In the genomic region with DNA sequence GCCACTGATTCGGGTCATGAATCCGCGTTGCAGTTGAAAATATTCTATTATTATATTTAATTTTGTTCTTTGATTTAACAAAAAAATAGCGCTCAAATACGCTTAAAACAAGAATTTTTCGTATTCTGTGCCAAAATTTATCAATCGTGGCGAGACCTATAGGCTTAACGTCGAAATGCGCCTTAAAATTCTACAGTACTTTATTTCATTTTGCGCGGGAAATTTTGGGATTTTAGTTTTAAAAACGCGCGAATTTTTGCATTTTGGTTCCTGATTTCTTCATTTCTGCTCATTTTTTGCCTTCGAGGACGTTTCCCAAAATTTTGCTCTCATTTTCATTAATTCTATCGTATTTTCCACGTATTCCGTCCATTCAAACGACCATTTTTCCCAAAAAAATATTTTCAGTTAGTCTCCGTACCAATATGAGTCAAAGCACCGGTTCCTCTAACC, we compare ENCODE assay signal across 2 worm cellular contexts.
TF ChIP-seq lines count a peak whose summit lies in the region.

puf-11 (plus strand) TSS at position 403 of the 453 bp plus-strand sequence.

TF ChIP-seq in whole organism, L4 larva, 104 proteins besides CTCF, POLR2A, EP300 and RAD21:
- TF ChIP-seq zfp-3 (GFP tag; conservative IDR thresholded peaks at IDR 0.05; lab: Robert Waterston, UW), result no peak
- TF ChIP-seq hlh-30 (tag; optimal IDR thresholded peaks at IDR 0.05; lab: Kevin White, UChicago; ENCODE audit: insufficient read depth), result no peak
- no peak for TF ChIP-seq snpc-4 (tag; optimal IDR thresholded peaks at IDR 0.05; lab: Kevin White, UChicago)
- peak; percentile 87 for TF ChIP-seq Y48G9A.11 (GFP tag; IDR thresholded peaks at IDR 0.05; lab: Robert Waterston, UW)
- TF ChIP-seq ceh-62 (tag; optimal IDR thresholded peaks at IDR 0.05; lab: Kevin White, UChicago), result no peak
- no peak for TF ChIP-seq ctbp-1 (GFP tag; IDR thresholded peaks at IDR 0.05; lab: Robert Waterston, UW)
- peak; percentile 78 for TF ChIP-seq F49E8.2 (tag; optimal IDR thresholded peaks at IDR 0.05; lab: Kevin White, UChicago; ENCODE audit: borderline replicate concordance)
- no peak for TF ChIP-seq aly-2 (tag; optimal IDR thresholded peaks at IDR 0.05; lab: Kevin White, UChicago)
- no peak for TF ChIP-seq madf-5 (GFP tag; IDR thresholded peaks at IDR 0.05; lab: Robert Waterston, UW)
- peak; percentile 67 for TF ChIP-seq lin-38 (GFP tag; IDR thresholded peaks at IDR 0.05; lab: Robert Waterston, UW)
- TF ChIP-seq spr-3 (GFP tag; optimal IDR thresholded peaks at IDR 0.05; lab: Kevin White, UChicago), result no peak
- peak; percentile 91 for TF ChIP-seq snpc-1.2 (GFP tag; IDR thresholded peaks at IDR 0.05; lab: Robert Waterston, UW)
- peak; percentile 80 for TF ChIP-seq unc-130 (GFP tag; optimal IDR thresholded peaks at IDR 0.05; lab: Kevin White, UChicago)

TF ChIP-seq in whole organism, young adult, 124 proteins besides CTCF, POLR2A, EP300 and RAD21:
- TF ChIP-seq ceh-58 (GFP tag; IDR thresholded peaks at IDR 0.05; lab: Robert Waterston, UW), result no peak
- TF ChIP-seq ztf-6 (GFP tag; IDR thresholded peaks at IDR 0.05; lab: Robert Waterston, UW), result no peak
- TF ChIP-seq ztf-18 (tag; optimal IDR thresholded peaks at IDR 0.05; lab: Kevin White, UChicago), result no peak
- peak; percentile 96 for TF ChIP-seq ceh-91 (GFP tag; IDR thresholded peaks at IDR 0.05; lab: Robert Waterston, UW)
- TF ChIP-seq rpc-1 (optimal IDR thresholded peaks at IDR 0.05; lab: Kevin White, UChicago), result no peak
- TF ChIP-seq rpc-1 (tag; optimal IDR thresholded peaks at IDR 0.05; lab: Kevin White, UChicago), result no peak
- no peak for TF ChIP-seq Y53F4B.3 (GFP tag; IDR thresholded peaks at IDR 0.05; lab: Robert Waterston, UW)
- peak; percentile 89 for TF ChIP-seq dox-1 (GFP tag; IDR thresholded peaks at IDR 0.05; lab: Robert Waterston, UW)
- TF ChIP-seq ekl-4 (GFP tag; IDR thresholded peaks at IDR 0.05; lab: Robert Waterston, UW), result peak; percentile 84
- peak; percentile 99 for TF ChIP-seq xnd-1 (tag; optimal IDR thresholded peaks at IDR 0.05; lab: Kevin White, UChicago)
- 0 out of 2 replicates have a peak, but pooled peaks have one; percentile 17 for TF ChIP-seq ceh-100 (GFP tag; IDR thresholded peaks at IDR 0.05; lab: Robert Waterston, UW)
- TF ChIP-seq pbrm-1 (GFP tag; IDR thresholded peaks at IDR 0.05; lab: Robert Waterston, UW), result 0 out of 2 replicates have a peak, but pooled peaks have one; percentile 37
- TF ChIP-seq lsl-1 (GFP tag; optimal IDR thresholded peaks at IDR 0.05; lab: Kevin White, UChicago), result peak; percentile 98
- TF ChIP-seq snpc-3.4 (tag; optimal IDR thresholded peaks at IDR 0.05; lab: Kevin White, UChicago), result peak; percentile 74
- peak; percentile 67 for TF ChIP-seq hmg-1.2 (GFP tag; IDR thresholded peaks at IDR 0.05; lab: Robert Waterston, UW)
- peak; percentile 84 for TF ChIP-seq lin-54 (GFP tag; optimal IDR thresholded peaks at IDR 0.05; lab: Kevin White, UChicago)
- TF ChIP-seq sptf-2 (GFP tag; optimal IDR thresholded peaks at IDR 0.05; lab: Kevin White, UChicago), result no peak
- peak; percentile 83 for TF ChIP-seq hsf-1 (GFP tag; IDR thresholded peaks at IDR 0.05; lab: Robert Waterston, UW)
- peak; percentile 67 for TF ChIP-seq tbp1 (GFP tag; optimal IDR thresholded peaks at IDR 0.05; lab: Kevin White, UChicago)
- 0 out of 2 replicates have a peak, but pooled peaks have one; percentile 19 for TF ChIP-seq Y53G8AR.9 (GFP tag; conservative IDR thresholded peaks at IDR 0.05; lab: Robert Waterston, UW)
- 0 out of 2 replicates have a peak, but pooled peaks have one; percentile 25 for TF ChIP-seq Y67H2A.10 (GFP tag; conservative IDR thresholded peaks at IDR 0.05; lab: Robert Waterston, UW)
- 0 out of 2 replicates have a peak, but pooled peaks have one; percentile 27 for TF ChIP-seq Y79H2A.3 (GFP tag; conservative IDR thresholded peaks at IDR 0.05; lab: Robert Waterston, UW)
- peak; percentile 58; the same call in 1 of the 2 replicates for TF ChIP-seq mcd-1 (GFP tag; IDR thresholded peaks at IDR 0.05; lab: Robert Waterston, UW)
- peak; percentile 86 for TF ChIP-seq hrde-1 (tag; optimal IDR thresholded peaks at IDR 0.05; lab: Kevin White, UChicago; ENCODE audit: borderline replicate concordance)
- 0 out of 2 replicates have a peak, but pooled peaks have one; percentile 19 for TF ChIP-seq lin-26 (GFP tag; IDR thresholded peaks at IDR 0.05; lab: Robert Waterston, UW)
- peak; percentile 78 for TF ChIP-seq athp-1 (tag; optimal IDR thresholded peaks at IDR 0.05; lab: Kevin White, UChicago)
- TF ChIP-seq nfya-2 (GFP tag; IDR thresholded peaks at IDR 0.05; lab: Robert Waterston, UW), result no peak
- TF ChIP-seq F23B12.7 (tag; optimal IDR thresholded peaks at IDR 0.05; lab: Kevin White, UChicago; ENCODE audit: insufficient read depth), result no peak
- peak; percentile 95 for TF ChIP-seq madf-8 (GFP tag; conservative IDR thresholded peaks at IDR 0.05; lab: Robert Waterston, UW)
- peak in 1 of 3 experiments; percentile 48 for TF ChIP-seq lin-35 (GFP tag; optimal IDR thresholded peaks at IDR 0.05; lab: Kevin White, UChicago)
- TF ChIP-seq dpl-1 (GFP tag; optimal IDR thresholded peaks at IDR 0.05; lab: Kevin White, UChicago), result peak; percentile 91
- no peak for TF ChIP-seq madf-10 (tag; optimal IDR thresholded peaks at IDR 0.05; lab: Kevin White, UChicago)
- TF ChIP-seq snpc-4 (GFP tag; optimal IDR thresholded peaks at IDR 0.05; lab: Kevin White, UChicago), result peak; percentile 72
- peak; percentile 44 to 91 (median 88) for TF ChIP-seq snpc-4 (tag; optimal IDR thresholded peaks at IDR 0.05; lab: Kevin White, UChicago)
- TF ChIP-seq rcor-1 (GFP tag; IDR thresholded peaks at IDR 0.05; lab: Robert Waterston, UW), result peak; percentile 82
- TF ChIP-seq B0019.2 (GFP tag; conservative IDR thresholded peaks at IDR 0.05; lab: Robert Waterston, UW), result peak; percentile 78
- peak; percentile 94 for TF ChIP-seq D2030.7 (GFP tag; IDR thresholded peaks at IDR 0.05; lab: Robert Waterston, UW)
- no peak for TF ChIP-seq bed-1 (GFP tag; IDR thresholded peaks at IDR 0.05; lab: Robert Waterston, UW)
- no peak for TF ChIP-seq unc-62 (GFP tag; optimal IDR thresholded peaks at IDR 0.05; lab: Kevin White, UChicago)
- peak; percentile 93 for TF ChIP-seq B0336.3 (GFP tag; IDR thresholded peaks at IDR 0.05; lab: Robert Waterston, UW)
- peak; percentile 88 for TF ChIP-seq snpc-1.3 (tag; optimal IDR thresholded peaks at IDR 0.05; lab: Kevin White, UChicago; ENCODE audit: insufficient read depth)
- TF ChIP-seq attf-5 (GFP tag; optimal IDR thresholded peaks at IDR 0.05; lab: Kevin White, UChicago), result no peak
- TF ChIP-seq egl-44 (GFP tag; IDR thresholded peaks at IDR 0.05; lab: Robert Waterston, UW), result no peak
- no peak for TF ChIP-seq ztf-26 (tag; optimal IDR thresholded peaks at IDR 0.05; lab: Kevin White, UChicago)
- TF ChIP-seq nhr-90 (tag; optimal IDR thresholded peaks at IDR 0.05; lab: Kevin White, UChicago), result no peak
- peak in 1 of 2 experiments; percentile 40 for TF ChIP-seq rec-8 (tag; optimal IDR thresholded peaks at IDR 0.05; lab: Kevin White, UChicago)
- TF ChIP-seq snpc-1.1 (tag; optimal IDR thresholded peaks at IDR 0.05; lab: Kevin White, UChicago; ENCODE audit: insufficient read depth), result peak; percentile 68
- no peak for TF ChIP-seq lsy-27 (tag; optimal IDR thresholded peaks at IDR 0.05; lab: Kevin White, UChicago; ENCODE audit: borderline replicate concordance, insufficient read depth)
- TF ChIP-seq unc-130 (GFP tag; optimal IDR thresholded peaks at IDR 0.05; lab: Kevin White, UChicago), result peak; percentile 79
- peak; percentile 98 for TF ChIP-seq madf-6 (GFP tag; IDR thresholded peaks at IDR 0.05; lab: Robert Waterston, UW)
- TF ChIP-seq mel-28 (tag; optimal IDR thresholded peaks at IDR 0.05; lab: Kevin White, UChicago; ENCODE audit: borderline replicate concordance), result no peak
- peak; percentile 64 for TF ChIP-seq C17E4.6 (GFP tag; IDR thresholded peaks at IDR 0.05; lab: Robert Waterston, UW)
- peak; percentile 28 for TF ChIP-seq him-1 (tag; optimal IDR thresholded peaks at IDR 0.05; lab: Kevin White, UChicago)
- TF ChIP-seq chd-7 (tag; optimal IDR thresholded peaks at IDR 0.05; lab: Kevin White, UChicago), result no peak
- peak; percentile 61; the same call in 1 of the 2 replicates for TF ChIP-seq Y95B8A.8 (GFP tag; IDR thresholded peaks at IDR 0.05; lab: Robert Waterston, UW)
- TF ChIP-seq tlf-1 (GFP tag; optimal IDR thresholded peaks at IDR 0.05; lab: Kevin White, UChicago), result peak; percentile 86
- peak; percentile 73 for TF ChIP-seq F49E8.2 (tag; optimal IDR thresholded peaks at IDR 0.05; lab: Kevin White, UChicago; ENCODE audit: insufficient read depth)
- TF ChIP-seq attf-6 (GFP tag; IDR thresholded peaks at IDR 0.05; lab: Robert Waterston, UW), result peak; percentile 79; the same call in 1 of the 2 replicates
- TF ChIP-seq efl-1 (GFP tag; optimal IDR thresholded peaks at IDR 0.05; lab: Kevin White, UChicago), result peak; percentile 97
- no peak for TF ChIP-seq fkh-3 (tag; optimal IDR thresholded peaks at IDR 0.05; lab: Kevin White, UChicago)
- peak; percentile 67 for TF ChIP-seq attf-3 (GFP tag; conservative IDR thresholded peaks at IDR 0.05; lab: Robert Waterston, UW)
- TF ChIP-seq F33H1.4 (GFP tag; IDR thresholded peaks at IDR 0.05; lab: Robert Waterston, UW), result peak; percentile 98

Comparison
In these comparisons a context has a peak if more than half of its experiments do, and no peak if none do; other contexts are left out.
1. Of the 7 proteins assayed by ChIP-seq in both whole organism, young adult and whole organism, L4 larva: peak only in whole organism, young adult: dpl-1 and snpc-4; only in whole organism, L4 larva: none; in both: F49E8.2 and unc-130; in neither: 3.